Fruit fly (Drosophila melanogaster): ENCODE data around the gene yellow-c.

Gene yellow-c

dm6 chr2L:15066141-15066540 lies 30.9 kb downstream of the yellow-c start (continued):
- TF ChIP-seq CG17912 (GFP tag; optimal IDR thresholded peaks at IDR 0.05) (no peak), kay (GFP tag; optimal IDR thresholded peaks at IDR 0.05) (no peak), CG12236 (GFP tag; optimal IDR thresholded peaks at IDR 0.05) (no peak), sens (GFP tag) (peak; percentile 43), vfl (GFP tag; optimal IDR thresholded peaks at IDR 0.05) (peak; percentile 18), Hmx (GFP tag; optimal IDR thresholded peaks at IDR 0.05) (no peak), CG17361 (GFP tag; IDR thresholded peaks at IDR 0.05) (0 out of 3 replicates have a peak, but pooled peaks have one; percentile 16), PHDP (tag; optimal IDR thresholded peaks at IDR 0.05) (peak; percentile 24), Ets65A (GFP tag) (no peak), Hsf (GFP tag; optimal IDR thresholded peaks at IDR 0.05) (peak; percentile 1), CG2120 (GFP tag; optimal IDR thresholded peaks at IDR 0.05) (peak; percentile 17), Sox100B (GFP tag; optimal IDR thresholded peaks at IDR 0.05) (peak; percentile 19), schlank (tag; optimal IDR thresholded peaks at IDR 0.05) (no peak), otp (GFP tag; IDR thresholded peaks at IDR 0.05) (no peak), CoRest (tag; optimal IDR thresholded peaks at IDR 0.05) (peak; percentile 30), CG12155 (GFP tag; optimal IDR thresholded peaks at IDR 0.05) (peak; percentile 0), dmrt99B (tag; optimal IDR thresholded peaks at IDR 0.05) (peak; percentile 24), CG17385 (GFP tag; optimal IDR thresholded peaks at IDR 0.05) (peak; percentile 9), Tbp (GFP tag; optimal IDR thresholded peaks at IDR 0.05) (no peak), Ssrp (tag; optimal IDR thresholded peaks at IDR 0.05) (peak; percentile 42), peb (GFP tag; IDR thresholded peaks at IDR 0.05) (no peak), chif (GFP tag; optimal IDR thresholded peaks at IDR 0.05) (no peak), CG9437 (GFP tag; optimal IDR thresholded peaks at IDR 0.05) (peak; percentile 13), Oli (tag; optimal IDR thresholded peaks at IDR 0.05) (peak; percentile 23), Trl (optimal IDR thresholded peaks at IDR 0.05) (no peak), Trl (GFP tag; optimal IDR thresholded peaks at IDR 0.05) (no peak), rib (GFP tag; IDR thresholded peaks at IDR 0.05) (no peak), CG15601 (tag; optimal IDR thresholded peaks at IDR 0.05) (no peak), CG2199 (GFP tag; IDR thresholded peaks at IDR 0.05) (0 out of 3 replicates have a peak, but pooled peaks have one; percentile 4), gcm (GFP tag; optimal IDR thresholded peaks at IDR 0.05) (no peak), az2 (GFP tag; optimal IDR thresholded peaks at IDR 0.05) (no peak), CG15269 (tag; optimal IDR thresholded peaks at IDR 0.05) (peak; percentile 42), nmo (GFP tag; optimal IDR thresholded peaks at IDR 0.05) (peak; percentile 5), shn (GFP tag; optimal IDR thresholded peaks at IDR 0.05) (no peak), CG17186 (GFP tag; optimal IDR thresholded peaks at IDR 0.05) (no peak), CG4404 (GFP tag; IDR thresholded peaks at IDR 0.05) (no peak), Xbp1 (GFP tag; optimal IDR thresholded peaks at IDR 0.05) (peak; percentile 2), Atf3 (GFP tag; optimal IDR thresholded peaks at IDR 0.05) (no peak), pnt (GFP tag; optimal IDR thresholded peaks at IDR 0.05) (no peak), Sin3A (optimal IDR thresholded peaks at IDR 0.05) (no peak), CG8388 (GFP tag; optimal IDR thresholded peaks at IDR 0.05) (peak; percentile 15), CG8924 (tag; optimal IDR thresholded peaks at IDR 0.05) (peak; percentile 1), Hmr (GFP tag; optimal IDR thresholded peaks at IDR 0.05) (peak; percentile 3), CG9932 (GFP tag; IDR thresholded peaks at IDR 0.05) (peak; percentile 15; the same call in 1 of the 2 replicates), Hr3 (GFP tag; optimal IDR thresholded peaks at IDR 0.05) (no peak), unpg (GFP tag; optimal IDR thresholded peaks at IDR 0.05) (peak; percentile 14), CG15073 (GFP tag; optimal IDR thresholded peaks at IDR 0.05) (no peak), hth (optimal IDR thresholded peaks at IDR 0.05) (no peak), CG10565 (GFP tag; optimal IDR thresholded peaks at IDR 0.05) (no peak), lola (GFP tag; optimal IDR thresholded peaks at IDR 0.05) (peak in 1 of 3 experiments; percentile 14), Usf (GFP tag; optimal IDR thresholded peaks at IDR 0.05) (no peak), CG12391 (tag; optimal IDR thresholded peaks at IDR 0.05) (peak; percentile 19)

Measured in whole organism, embryonic.